Fruit fly (Drosophila melanogaster): ENCODE measurements around the gene CG11369.

CG11369 gene

dm6 chrX:7618195-7618594, 44.1 kb downstream of the CG11369 start (continued):
- peak; percentile 43 for TF ChIP-seq Mad (GFP tag; optimal IDR thresholded peaks at IDR 0.05)
- no peak for TF ChIP-seq CG13287 (GFP tag; IDR thresholded peaks at IDR 0.05; ENCODE audit: partially characterized antibody)
- TF ChIP-seq HLH4C (GFP tag; IDR thresholded peaks at IDR 0.05; ENCODE audit: partially characterized antibody) = no peak
- TF ChIP-seq danr (GFP tag; IDR thresholded peaks at IDR 0.05) = peak; percentile 49
- peak; percentile 59 for TF ChIP-seq CG2120 (GFP tag; optimal IDR thresholded peaks at IDR 0.05)
- peak; percentile 65 for TF ChIP-seq stc (GFP tag; IDR thresholded peaks at IDR 0.05)
- no peak for TF ChIP-seq BEAF-32 (GFP tag; optimal IDR thresholded peaks at IDR 0.05)
- TF ChIP-seq Ptx1 (GFP tag; IDR thresholded peaks at IDR 0.05) = peak; percentile 80
- peak; percentile 67 for TF ChIP-seq Atf3 (GFP tag; optimal IDR thresholded peaks at IDR 0.05)
- TF ChIP-seq Sin3A (optimal IDR thresholded peaks at IDR 0.05) = no peak
- TF ChIP-seq slou (GFP tag; optimal IDR thresholded peaks at IDR 0.05) = peak; percentile 17
- peak; percentile 11 for TF ChIP-seq CG14965 (GFP tag; optimal IDR thresholded peaks at IDR 0.05; ENCODE audit: borderline replicate concordance)
- TF ChIP-seq eyg (GFP tag; optimal IDR thresholded peaks at IDR 0.05) = peak; percentile 60
- TF ChIP-seq CG7963 (GFP tag; IDR thresholded peaks at IDR 0.05; ENCODE audit: partially characterized antibody) = no peak
- TF ChIP-seq tna (GFP tag; IDR thresholded peaks at IDR 0.05; ENCODE audit: partially characterized antibody) = no peak
- TF ChIP-seq HmgD (GFP tag; optimal IDR thresholded peaks at IDR 0.05) = no peak
- TF ChIP-seq Doc2 (GFP tag; IDR thresholded peaks at IDR 0.05) = no peak
- no peak for TF ChIP-seq lov (optimal IDR thresholded peaks at IDR 0.05)
- TF ChIP-seq lov (GFP tag; IDR thresholded peaks at IDR 0.05) = 0 out of 3 replicates have a peak, but pooled peaks have one; percentile 56
- TF ChIP-seq MBD-R2 (GFP tag; IDR thresholded peaks at IDR 0.05) = no peak
- TF ChIP-seq Blimp-1 (GFP tag; optimal IDR thresholded peaks at IDR 0.05) = peak; percentile 83
- peak; percentile 38 for TF ChIP-seq nau (GFP tag; optimal IDR thresholded peaks at IDR 0.05)
- TF ChIP-seq CG17186 (GFP tag; optimal IDR thresholded peaks at IDR 0.05) = peak; percentile 34
- peak; percentile 39 for TF ChIP-seq CG6813 (GFP tag; optimal IDR thresholded peaks at IDR 0.05)
- TF ChIP-seq CG13424 (tag; optimal IDR thresholded peaks at IDR 0.05) = peak; percentile 74
- no peak; the same call in 1 of the 2 replicates for TF ChIP-seq CG6272 (GFP tag; IDR thresholded peaks at IDR 0.05)
- peak; percentile 43 for TF ChIP-seq maf-S (GFP tag; optimal IDR thresholded peaks at IDR 0.05)
- peak; percentile 17 for TF ChIP-seq CG30020 (tag; optimal IDR thresholded peaks at IDR 0.05)
- no peak for TF ChIP-seq CG14050 (GFP tag; IDR thresholded peaks at IDR 0.05)
- TF ChIP-seq twi (tag; optimal IDR thresholded peaks at IDR 0.05) = peak; percentile 55
- peak; percentile 88 for TF ChIP-seq D19B (GFP tag; optimal IDR thresholded peaks at IDR 0.05)
- peak; percentile 66 for TF ChIP-seq chn (GFP tag; optimal IDR thresholded peaks at IDR 0.05)
- peak; percentile 71 for TF ChIP-seq gsb-n (tag; optimal IDR thresholded peaks at IDR 0.05)
- TF ChIP-seq ci (GFP tag; IDR thresholded peaks at IDR 0.05) = peak; percentile 81
- TF ChIP-seq CG6689 (GFP tag; IDR thresholded peaks at IDR 0.05) = peak; percentile 74
- no peak for TF ChIP-seq sna (GFP tag; IDR thresholded peaks at IDR 0.05; ENCODE audit: partially characterized antibody)
- no peak for TF ChIP-seq hth (optimal IDR thresholded peaks at IDR 0.05)
- peak; percentile 51 for TF ChIP-seq CG16815 (GFP tag; optimal IDR thresholded peaks at IDR 0.05)
- TF ChIP-seq E2f1 (GFP tag; IDR thresholded peaks at IDR 0.05) = peak; percentile 68
- no peak for TF ChIP-seq CG16779 (GFP tag; IDR thresholded peaks at IDR 0.05)
- TF ChIP-seq CG17385 (GFP tag; optimal IDR thresholded peaks at IDR 0.05) = peak; percentile 65
- TF ChIP-seq CG13894 (tag; optimal IDR thresholded peaks at IDR 0.05) = no peak
- TF ChIP-seq CG3726 (GFP tag; IDR thresholded peaks at IDR 0.05) = no peak

dm6 chrX:7625224-7625623, 51.1 kb downstream of the CG11369 start:
- TF ChIP-seq CG1647 (GFP tag; optimal IDR thresholded peaks at IDR 0.05) (no peak), lab (GFP tag; optimal IDR thresholded peaks at IDR 0.05) (no peak), Deaf1 (tag; optimal IDR thresholded peaks at IDR 0.05) (peak; percentile 50), crp (GFP tag; optimal IDR thresholded peaks at IDR 0.05) (no peak), cg (GFP tag; optimal IDR thresholded peaks at IDR 0.05) (peak; percentile 24), ERR (GFP tag; optimal IDR thresholded peaks at IDR 0.05) (no peak), CG7963 (GFP tag; IDR thresholded peaks at IDR 0.05; ENCODE audit: partially characterized antibody) (no peak), gcm (GFP tag; optimal IDR thresholded peaks at IDR 0.05) (no peak), Med (GFP tag) (peak; percentile 51), wdn (GFP tag; IDR thresholded peaks at IDR 0.05) (no peak), tup (GFP tag; optimal IDR thresholded peaks at IDR 0.05) (no peak), Xrp1 (GFP tag; IDR thresholded peaks at IDR 0.05) (no peak), tna (GFP tag; IDR thresholded peaks at IDR 0.05; ENCODE audit: partially characterized antibody) (no peak)
